Worm (Caenorhabditis elegans) whole organism, young adult: Measurements from ENCODE around the gene srw-21.

Source experiments
- B0019.2 ChIP-seq: fragments of 200-800 bp; sonication (Bioruptor generic); conservative IDR thresholded peaks from 2 replicates; pipeline ENCODE4 v1.3.6; 2022; ENCODE audit warnings: missing genetic modification reagents, missing genetic modification characterization, missing compliant biosample characterization
- B0035.1 ChIP-seq: sonication (generic microtip); optimal IDR thresholded peaks from 2 replicates; lab custom pipeline; 2016; ENCODE audit warnings: missing genetic modification characterization, mild to moderate bottlenecking, missing compliant biosample characterization, missing genotype, missing genetic modification reagents
- B0261.1 ChIP-seq: sonication (generic microtip); optimal IDR thresholded peaks from 2 replicates; lab custom pipeline; 2016; ENCODE audit warnings: mild to moderate bottlenecking, missing genetic modification characterization, moderate library complexity, missing compliant biosample characterization
- C06A6.2 ChIP-seq: fragments of 200-800 bp; sonication (Bioruptor generic); conservative IDR thresholded peaks from 2 replicates; pipeline ENCODE4 v1.3.6; 2022; ENCODE audit warnings: missing genetic modification characterization, missing compliant biosample characterization
- F23B12.7 ChIP-seq: sonication (generic microtip); optimal IDR thresholded peaks from 2 replicates; lab custom pipeline; 2017; ENCODE audit warnings: missing genetic modification characterization, mild to moderate bottlenecking, missing compliant biosample characterization, antibody characterized with exemption, moderate library complexity; ENCODE audit not compliant: insufficient read depth
- F39B2.1 ChIP-seq: fragments of 200-800 bp; sonication (Bioruptor generic); IDR thresholded peaks from 2 replicates; pipeline ENCODE4 v1.3.6; 2022; ENCODE audit warnings: missing genetic modification reagents, missing genetic modification characterization, missing compliant biosample characterization
- F52B5.7 ChIP-seq: sonication (generic microtip); optimal IDR thresholded peaks from 2 replicates; lab custom pipeline; 2016; ENCODE audit warnings: mild to moderate bottlenecking, missing genetic modification characterization, missing compliant biosample characterization
- F55B11.4 ChIP-seq: sonication (generic microtip); optimal IDR thresholded peaks from 2 replicates; lab custom pipeline; 2016; ENCODE audit warnings: missing compliant biosample characterization, missing genetic modification characterization, borderline replicate concordance; ENCODE audit not compliant: insufficient read depth
- F57A8.1 ChIP-seq: fragments of 200-800 bp; sonication (Bioruptor generic); optimal IDR thresholded peaks from 2 replicates; lab custom pipeline; 2018; ENCODE audit warnings: mild to moderate bottlenecking, missing genetic modification characterization, moderate library complexity, missing compliant biosample characterization
- T26A5.8 ChIP-seq: sonication (generic microtip); optimal IDR thresholded peaks from 2 replicates; lab custom pipeline; 2016; ENCODE audit warnings: missing genetic modification characterization, missing compliant biosample characterization
- ZK185.1 ChIP-seq: sonication (generic microtip); optimal IDR thresholded peaks from 2 replicates; lab custom pipeline; 2016; ENCODE audit warnings: mild to moderate bottlenecking, missing genetic modification characterization, missing compliant biosample characterization; ENCODE audit not compliant: poor library complexity, severe bottlenecking
- aptf-3 ChIP-seq: fragments of 200-800 bp; sonication (Bioruptor generic); IDR thresholded peaks from 2 replicates; pipeline ENCODE4 v1.3.6; 2022; ENCODE audit warnings: missing genetic modification characterization, missing compliant biosample characterization
- atf-7 ChIP-seq: sonication (generic microtip); optimal IDR thresholded peaks from 2 replicates; lab custom pipeline; 2017; ENCODE audit warnings: mild to moderate bottlenecking, missing genetic modification characterization, missing compliant biosample characterization
- bed-1 ChIP-seq: fragments of 200-800 bp; sonication (Bioruptor generic); IDR thresholded peaks from 2 replicates; pipeline ENCODE4 v1.3.6; 2022; ENCODE audit warnings: missing genetic modification reagents, missing genetic modification characterization, missing compliant biosample characterization
- ceh-27 ChIP-seq: fragments of 200-800 bp; sonication (Bioruptor generic); optimal IDR thresholded peaks from 2 replicates; lab custom pipeline; 2018; ENCODE audit warnings: mild to moderate bottlenecking, missing genetic modification characterization, moderate library complexity, missing compliant biosample characterization
- ceh-40 ChIP-seq: fragments of 200-800 bp; sonication (Bioruptor generic); IDR thresholded peaks from 2 replicates; pipeline ENCODE4 v1.3.6; 2022; ENCODE audit warnings: missing genetic modification characterization, missing compliant biosample characterization
- chd-7 ChIP-seq: sonication (generic microtip); optimal IDR thresholded peaks from 2 replicates; lab custom pipeline; 2016; ENCODE audit warnings: mild to moderate bottlenecking, missing genetic modification characterization, moderate library complexity, missing compliant biosample characterization
- dpff-1 ChIP-seq: sonication (generic microtip); optimal IDR thresholded peaks from 2 replicates; lab custom pipeline; 2017; ENCODE audit warnings: mild to moderate bottlenecking, missing genetic modification characterization, missing compliant biosample characterization
- egl-44 ChIP-seq: fragments of 200-800 bp; sonication (Bioruptor generic); IDR thresholded peaks from 2 replicates; pipeline ENCODE4 v1.3.6; 2022; ENCODE audit warnings: missing genetic modification reagents, missing genetic modification characterization, missing compliant biosample characterization
- ets-4 ChIP-seq: fragments of 200-800 bp; sonication (Bioruptor generic); optimal IDR thresholded peaks from 2 replicates; lab custom pipeline; 2018; ENCODE audit warnings: mild to moderate bottlenecking, missing genetic modification characterization, missing compliant biosample characterization
- him-1 ChIP-seq: sonication (generic microtip); optimal IDR thresholded peaks from 2 replicates; lab custom pipeline; 2016; ENCODE audit warnings: missing genotype, missing genetic modification reagents, missing genetic modification characterization, missing compliant biosample characterization
- hsf-1 ChIP-seq: fragments of 200-800 bp; sonication (Bioruptor generic); IDR thresholded peaks from 2 replicates; pipeline ENCODE4 v1.3.6; 2022; ENCODE audit warnings: missing genetic modification reagents, missing genetic modification characterization, missing compliant biosample characterization
- lag-1 ChIP-seq: fragments of 200-800 bp; sonication (Bioruptor generic); IDR thresholded peaks from 2 replicates; pipeline ENCODE4 v1.3.6; 2022; ENCODE audit warnings: missing genetic modification reagents, missing genetic modification characterization, missing compliant biosample characterization
- let-526 ChIP-seq: fragments of 200-800 bp; sonication (Bioruptor generic); IDR thresholded peaks from 2 replicates; pipeline ENCODE4 v1.3.6; 2022; ENCODE audit warnings: missing genetic modification reagents, missing genetic modification characterization, missing compliant biosample characterization
- let-607 ChIP-seq, 2 experiments: fragments of 200-800 bp in 1 of 2; sonication (Bioruptor generic) in 1 of 2; sonication (generic microtip) in 1 of 2; optimal IDR thresholded peaks; 2 replicates each; lab custom pipeline; 2016 to 2018; ENCODE audit warnings: mild to moderate bottlenecking in 2 of 2, missing compliant biosample characterization in 2 of 2, missing genetic modification characterization in 2 of 2, moderate library complexity in 2 of 2, missing genotype in 1 of 2
- lin-54 ChIP-seq: fragments of 200-800 bp; sonication (Bioruptor generic); optimal IDR thresholded peaks from 2 replicates; lab custom pipeline; 2018; ENCODE audit warnings: mild to moderate bottlenecking, missing genetic modification characterization, missing compliant biosample characterization
- lsy-27 ChIP-seq: sonication (generic microtip); optimal IDR thresholded peaks from 2 replicates; lab custom pipeline; 2017; ENCODE audit warnings: missing genetic modification characterization, mild to moderate bottlenecking, missing compliant biosample characterization, antibody characterized with exemption, missing genotype, borderline replicate concordance; ENCODE audit not compliant: insufficient read depth
- madf-3 ChIP-seq: fragments of 200-800 bp; sonication (Bioruptor generic); IDR thresholded peaks from 2 replicates; pipeline ENCODE4 v1.3.6; 2022; ENCODE audit warnings: missing genetic modification reagents, missing genetic modification characterization, missing compliant biosample characterization
- mcd-1 ChIP-seq: fragments of 200-800 bp; sonication (Bioruptor generic); IDR thresholded peaks from 2 replicates; pipeline ENCODE4 v1.3.6; 2022; ENCODE audit warnings: missing genetic modification reagents, missing genetic modification characterization, missing compliant biosample characterization
- nfyb-1 ChIP-seq: fragments of 200-800 bp; sonication (Bioruptor generic); IDR thresholded peaks from 2 replicates; pipeline ENCODE4 v1.3.6; 2022; ENCODE audit warnings: missing genetic modification reagents, missing genetic modification characterization, missing compliant biosample characterization
- nhr-80 ChIP-seq: sonication (generic microtip); optimal IDR thresholded peaks from 2 replicates; lab custom pipeline; 2016; ENCODE audit warnings: missing genetic modification characterization, missing compliant biosample characterization
- nhr-90 ChIP-seq: sonication (generic microtip); optimal IDR thresholded peaks from 2 replicates; lab custom pipeline; 2016; ENCODE audit warnings: missing genotype, mild to moderate bottlenecking, missing genetic modification characterization, missing compliant biosample characterization
- pha-4 ChIP-seq: fragments of 150-350 bp; sonication (generic microtip); optimal IDR thresholded peaks from 2 replicates; lab custom pipeline; 2014; ENCODE audit warnings: missing biosample characterization, missing genetic modification reagents, missing genetic modification characterization
- somi-1 ChIP-seq: fragments of 200-800 bp; sonication (Bioruptor generic); optimal IDR thresholded peaks from 2 replicates; lab custom pipeline; 2018; ENCODE audit warnings: mild to moderate bottlenecking, missing genetic modification characterization, missing compliant biosample characterization
- tbx-9 ChIP-seq: sonication (generic microtip); optimal IDR thresholded peaks from 2 replicates; lab custom pipeline; 2016; ENCODE audit warnings: borderline replicate concordance, missing genetic modification characterization, inconsistent platforms, missing compliant biosample characterization
- tlf-1 ChIP-seq: fragments of 200-800 bp; sonication (Bioruptor generic); optimal IDR thresholded peaks from 2 replicates; lab custom pipeline; 2018; ENCODE audit warnings: mild to moderate bottlenecking, missing genetic modification characterization, missing compliant biosample characterization
- ztf-22 ChIP-seq: fragments of 200-800 bp; sonication (Bioruptor generic); optimal IDR thresholded peaks from 2 replicates; lab custom pipeline; 2018; ENCODE audit warnings: mild to moderate bottlenecking, missing genetic modification characterization, moderate library complexity, missing compliant biosample characterization
- ztf-28 ChIP-seq: fragments of 200-800 bp; sonication (Bioruptor generic); IDR thresholded peaks from 2 replicates; pipeline ENCODE4 v1.3.6; 2022; ENCODE audit warnings: missing genetic modification reagents, missing genetic modification characterization, missing compliant biosample characterization

The srw-21 gene

DNA sequence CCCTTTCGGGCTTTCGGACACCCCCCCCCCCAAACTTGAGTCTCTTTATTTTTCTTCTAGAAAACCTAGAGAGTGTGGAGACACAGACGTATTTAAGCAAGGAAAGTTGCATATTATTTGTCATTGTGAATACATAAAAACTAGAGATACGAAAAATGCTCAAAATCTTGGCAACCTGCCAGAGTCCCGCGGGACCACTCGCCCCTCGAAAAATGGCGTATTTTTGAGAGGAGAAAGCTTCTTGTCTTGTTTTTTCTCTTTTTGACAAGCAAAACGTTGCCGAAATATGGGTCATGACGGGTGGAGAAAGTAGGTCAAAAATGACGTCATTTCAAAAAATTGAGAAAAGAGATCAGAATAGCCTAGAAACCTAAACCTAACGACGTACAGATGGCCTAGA, 32.5 kb downstream of the srw-21 start:
- TF ChIP-seq atf-7 (tag; lab: Kevin White, UChicago) (peak; percentile 15), nhr-90 (tag; lab: Kevin White, UChicago) (no peak)
- TF ChIP-seq, all 124 proteins: peak for 1

DNA sequence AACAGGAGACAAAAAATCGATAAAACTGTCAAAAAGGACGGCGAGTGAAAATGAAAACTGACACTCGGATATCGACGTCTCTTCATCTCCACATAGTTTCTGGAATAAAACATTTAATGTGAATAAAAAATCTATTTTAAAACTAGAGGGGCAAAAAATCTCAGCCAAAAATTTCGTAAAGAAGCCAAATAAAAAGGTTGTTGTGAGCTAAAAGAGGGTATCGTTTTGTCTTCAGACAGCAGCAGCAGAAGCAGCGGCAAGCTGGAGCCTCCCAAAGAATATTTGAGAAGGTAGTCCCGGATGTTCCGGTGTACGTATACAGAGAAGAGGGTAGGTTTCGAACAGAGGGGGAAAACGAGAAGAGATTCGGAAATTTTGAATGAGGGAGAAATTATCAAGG, 34.1 kb downstream of the srw-21 start, which contains the start of gene lgc-31:
lgc-31 (minus strand) TSS at position 101 of the 400 bp plus-strand sequence.
- TF ChIP-seq ets-4 (GFP tag; lab: Kevin White, UChicago) (no peak), lsy-27 (tag; lab: Kevin White, UChicago) (no peak), ztf-28 (GFP tag; lab: Robert Waterston, UW) (no peak)

DNA sequence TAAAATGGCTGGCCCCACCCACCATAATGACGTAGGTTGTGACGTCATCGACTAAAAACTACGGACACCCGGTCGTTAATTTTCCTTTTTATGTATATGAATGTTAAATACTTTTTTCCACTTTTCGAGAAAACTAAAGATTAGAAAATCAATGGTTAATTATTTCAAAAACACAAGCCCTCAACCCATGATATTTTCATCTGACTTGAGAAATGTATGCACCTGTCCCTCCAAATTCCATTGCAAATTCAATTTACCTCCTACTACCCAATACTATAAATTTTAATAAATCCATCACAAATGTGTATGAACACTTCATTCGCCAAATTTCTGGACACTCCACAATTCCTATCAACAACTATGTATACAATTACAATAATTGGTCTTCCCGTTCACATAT, 41.2 kb downstream of the srw-21 start, which contains the start of gene srh-276:
srh-276 (plus strand) TSS at position 301 of the 400 bp plus-strand sequence.
- TF ChIP-seq lin-54 (GFP tag; lab: Kevin White, UChicago): no peak
- no peak for TF ChIP-seq B0019.2 (GFP tag; lab: Robert Waterston, UW)
- TF ChIP-seq ZK185.1 (tag; lab: Kevin White, UChicago): no peak
- no peak for TF ChIP-seq aptf-3
- TF ChIP-seq let-526 (GFP tag; lab: Robert Waterston, UW): no peak
- TF ChIP-seq pha-4: no peak

DNA sequence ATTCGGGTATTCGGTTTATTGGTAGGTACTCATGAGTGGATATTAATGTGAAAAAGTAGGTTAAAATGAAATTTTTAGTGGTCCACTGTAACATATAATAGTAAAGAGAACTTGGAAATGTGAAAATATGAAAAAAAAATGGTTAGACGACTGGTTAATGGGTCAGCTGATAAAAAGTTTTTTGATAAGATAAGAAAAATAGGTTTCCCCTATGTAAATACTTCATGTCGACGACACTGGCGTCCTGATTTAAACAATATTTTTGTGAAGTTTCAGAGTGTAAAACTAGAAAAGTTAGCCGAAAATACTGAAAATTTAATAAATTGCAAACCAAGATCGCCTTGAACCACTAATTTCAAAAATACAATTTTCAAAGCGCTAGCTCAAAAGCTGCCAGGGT, 45.2 kb downstream of the srw-21 start, which contains the start of gene F21A3.11:
F21A3.11 (minus strand) TSS at position 117 of the 400 bp plus-strand sequence.
- TF ChIP-seq atf-7 (tag; lab: Kevin White, UChicago) (no peak), nhr-80 (tag; lab: Kevin White, UChicago) (peak; percentile 16), F55B11.4 (tag; lab: Kevin White, UChicago) (no peak), aptf-3 (no peak)

DNA sequence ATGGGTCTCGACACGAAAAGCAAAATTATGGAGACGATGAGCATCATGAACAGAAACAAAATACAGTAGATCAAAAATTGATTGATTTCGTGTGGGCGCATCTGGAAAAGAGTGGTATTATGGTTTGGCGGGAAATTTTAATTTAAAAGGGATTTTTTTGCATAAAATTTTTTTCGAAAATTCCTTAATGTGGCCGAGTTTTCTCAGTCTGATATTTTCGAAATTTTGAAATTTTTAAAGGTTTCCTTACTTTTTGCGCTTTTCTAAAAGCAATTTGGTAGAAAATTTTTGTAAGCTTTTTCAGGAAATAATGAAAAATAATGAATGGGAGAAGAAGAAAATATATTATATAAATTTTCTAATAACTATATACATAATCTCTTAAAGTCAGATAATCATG, 46.0 kb downstream of the srw-21 start, which contains the start of gene F21A3.2:
F21A3.2 (minus strand) TSS at position 101 of the 400 bp plus-strand sequence.
- TF ChIP-seq somi-1 (GFP tag; lab: Kevin White, UChicago) (no peak), let-607 (tag; optimal IDR thresholded peaks at IDR 0.05; lab: Kevin White, UChicago) (no peak), madf-3 (no peak), F23B12.7 (tag; lab: Kevin White, UChicago) (no peak), ztf-22 (no peak), bed-1 (GFP tag; lab: Robert Waterston, UW) (no peak), lag-1 (no peak)

DNA sequence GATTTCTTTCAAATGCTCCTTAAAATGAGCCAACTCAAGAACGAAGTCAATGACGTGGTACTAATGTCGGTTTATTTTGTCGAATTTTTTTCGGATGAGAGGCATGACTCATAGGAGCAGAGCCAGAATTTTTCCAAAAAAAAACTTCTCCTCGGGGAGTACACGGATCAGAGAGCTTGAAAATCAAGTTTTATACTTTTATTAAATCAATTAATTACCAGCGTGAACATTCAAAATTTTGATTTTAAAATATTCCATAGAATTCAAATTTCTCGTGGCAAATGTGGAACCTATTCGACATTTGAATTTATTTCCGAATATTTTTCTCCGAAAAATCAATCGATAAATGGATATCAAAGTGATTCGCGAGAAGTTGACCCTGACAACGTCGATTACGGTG, 48.5 kb downstream of the srw-21 start, which contains the start of gene F21A3.4:
F21A3.4 (plus strand) TSS at position 301 of the 400 bp plus-strand sequence.
- TF ChIP-seq tbx-9 (tag; lab: Kevin White, UChicago) (no peak), F39B2.1 (GFP tag; lab: Robert Waterston, UW) (no peak), him-1 (no peak), F57A8.1 (no peak), ceh-27 (GFP tag; lab: Kevin White, UChicago) (no peak), dpff-1 (no peak), tlf-1 (GFP tag; lab: Kevin White, UChicago) (no peak), B0261.1 (no peak), hsf-1 (GFP tag; lab: Robert Waterston, UW) (no peak), nfyb-1 (no peak), T26A5.8 (tag; lab: Kevin White, UChicago) (no peak), egl-44 (GFP tag; lab: Robert Waterston, UW) (no peak), ceh-40 (GFP tag; lab: Robert Waterston, UW) (no peak), F52B5.7 (tag; lab: Kevin White, UChicago) (no peak), mcd-1 (GFP tag; lab: Robert Waterston, UW) (no peak), chd-7 (no peak), C06A6.2 (no peak), B0035.1 (no peak), ztf-22 (no peak)
